Fruit fly (Drosophila melanogaster) whole organism: Measurements from ENCODE around the gene CG7407.

ENCODE experiments used
- CG8478 ChIP-seq: fragments of >200 bp; optimal IDR thresholded peaks from 2 replicates; lab custom pipeline; 2018; ENCODE audit warnings: inconsistent platforms
- Dll ChIP-seq: fragments of >200 bp; optimal IDR thresholded peaks from 2 replicates; lab custom pipeline; 2017
- EcR ChIP-seq, 2 experiments: fragments of >200 bp; optimal IDR thresholded peaks; 2 replicates each; lab custom pipeline; 2017; ENCODE audit warnings: missing biosample characterization in 2 of 2, missing genetic modification characterization in 2 of 2, missing genetic modification reagents in 2 of 2
- pan ChIP-seq: fragments of >200 bp; optimal IDR thresholded peaks from 2 replicates; lab custom pipeline; 2017
- psq ChIP-seq: fragments of >200 bp; optimal IDR thresholded peaks from 2 replicates; lab custom pipeline; 2017
- usp ChIP-seq: fragments of >200 bp; optimal IDR thresholded peaks from 2 replicates; lab custom pipeline; 2017; ENCODE audit warnings: missing biosample characterization, missing genetic modification characterization, mixed read lengths

CG7407 gene

DNA sequence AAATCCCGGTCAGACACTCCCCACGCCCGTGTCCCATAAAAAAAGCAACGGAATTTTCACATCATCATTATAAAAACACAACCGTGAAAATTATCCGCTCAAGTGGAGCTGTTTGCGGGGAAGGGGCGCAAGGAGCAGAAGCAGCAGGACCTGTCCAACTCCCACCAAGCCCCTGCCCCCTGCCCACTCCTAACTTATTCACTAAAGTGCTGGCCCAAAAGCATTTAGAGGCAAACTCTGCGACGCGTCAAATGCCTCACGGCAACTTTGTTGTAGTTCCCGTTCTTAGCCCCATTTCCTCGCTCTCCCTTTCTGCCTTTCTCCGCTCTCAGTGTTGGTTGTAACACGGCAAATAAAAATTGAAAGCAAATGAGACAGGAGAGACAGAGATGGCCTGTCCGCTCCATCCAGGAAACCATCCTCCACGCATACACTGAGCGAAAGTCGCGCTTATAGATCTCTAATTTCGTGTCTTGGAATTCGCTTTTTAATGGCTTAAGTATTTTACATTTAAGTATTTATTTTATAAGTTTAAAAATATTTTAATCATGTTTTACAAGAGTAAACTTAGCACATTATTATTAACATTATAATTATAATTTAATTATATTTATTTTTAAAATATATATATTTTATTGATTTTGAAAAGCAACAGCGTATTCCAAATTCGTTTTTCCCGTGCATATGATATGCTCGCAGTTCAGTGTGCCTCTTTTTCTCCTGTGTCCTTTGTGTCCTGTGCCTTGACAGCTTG lies 36.2 kb downstream of the CG7407 start:
- no peak for TF ChIP-seq usp (GFP tag; lab: Kevin White, UChicago)
- no peak for TF ChIP-seq CG8478 (lab: Kevin White, UChicago)
- no peak for TF ChIP-seq Dll
- no peak for TF ChIP-seq EcR (GFP tag; optimal IDR thresholded peaks at IDR 0.05; lab: Kevin White, UChicago)
- no peak for TF ChIP-seq pan (lab: Kevin White, UChicago)
- TF ChIP-seq psq (lab: Kevin White, UChicago) = no peak

DNA sequence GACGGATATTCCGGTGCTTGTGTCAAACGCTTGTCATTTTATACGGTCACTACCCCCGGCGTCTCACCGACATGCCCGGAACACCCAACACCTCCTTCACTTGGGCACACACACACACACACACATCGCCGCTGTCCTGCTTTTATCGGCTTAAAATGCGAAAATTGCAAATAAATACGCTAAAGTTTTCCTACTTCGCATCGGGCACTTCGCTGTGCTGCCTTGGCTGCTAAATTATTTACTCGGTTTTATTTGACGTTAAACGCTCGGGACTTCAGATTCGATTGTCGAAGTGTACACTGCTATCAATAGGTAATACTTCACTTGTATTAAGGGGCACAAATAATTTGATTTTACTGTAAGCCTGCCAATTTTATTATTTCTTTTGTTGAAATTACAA lies 48.5 kb downstream of the CG7407 start:
- TF ChIP-seq CG8478 (lab: Kevin White, UChicago) = no peak
- TF ChIP-seq psq (lab: Kevin White, UChicago) = no peak
- no peak for TF ChIP-seq EcR (GFP tag; optimal IDR thresholded peaks at IDR 0.05; lab: Kevin White, UChicago)
- TF ChIP-seq Dll = no peak
- no peak for TF ChIP-seq pan (lab: Kevin White, UChicago)
- no peak for TF ChIP-seq usp (GFP tag; lab: Kevin White, UChicago)
